Worm (Caenorhabditis elegans) whole organism, late embryonic: Measurements from ENCODE around the gene nfm-1.

Source experiments
- C08G9.2 ChIP-seq: sonication (generic microtip); optimal IDR thresholded peaks from 2 replicates; lab custom pipeline; 2016; ENCODE audit warnings: mild to moderate bottlenecking, missing genetic modification characterization, moderate library complexity, missing compliant biosample characterization
- C38D4.7 ChIP-seq: fragments of 200-800 bp; sonication (Bioruptor generic); optimal IDR thresholded peaks from 2 replicates; lab custom pipeline; 2018; ENCODE audit warnings: mild to moderate bottlenecking, missing genetic modification characterization, moderate library complexity, missing compliant biosample characterization
- K02D7.2 ChIP-seq: sonication (generic microtip); optimal IDR thresholded peaks from 2 replicates; lab custom pipeline; 2017; ENCODE audit warnings: mild to moderate bottlenecking, missing genetic modification characterization, missing compliant biosample characterization
- T23F11.4 ChIP-seq: fragments of 200-800 bp; sonication (Bioruptor generic); optimal IDR thresholded peaks from 2 replicates; lab custom pipeline; 2018; ENCODE audit warnings: mild to moderate bottlenecking, missing genetic modification characterization, missing compliant biosample characterization
- Y22D7AL.16 ChIP-seq: sonication (generic microtip); optimal IDR thresholded peaks from 2 replicates; lab custom pipeline; 2016; ENCODE audit warnings: missing genetic modification characterization, missing compliant biosample characterization
- ceh-18 ChIP-seq: sonication (generic microtip); optimal IDR thresholded peaks from 2 replicates; lab custom pipeline; 2016; ENCODE audit warnings: missing genetic modification characterization, missing compliant biosample characterization
- ceh-19 ChIP-seq: fragments of 200-800 bp; sonication (Bioruptor generic); optimal IDR thresholded peaks from 2 replicates; lab custom pipeline; 2018; ENCODE audit warnings: mild to moderate bottlenecking, missing genetic modification characterization, missing compliant biosample characterization
- ceh-2 ChIP-seq: sonication (generic microtip); optimal IDR thresholded peaks from 2 replicates; lab custom pipeline; 2016; ENCODE audit warnings: missing genotype, missing genetic modification characterization, missing compliant biosample characterization
- ceh-24 ChIP-seq: sonication (generic microtip); optimal IDR thresholded peaks from 2 replicates; lab custom pipeline; 2016; ENCODE audit warnings: mild to moderate bottlenecking, missing genetic modification characterization, missing compliant biosample characterization
- ceh-31 ChIP-seq: sonication (generic microtip); optimal IDR thresholded peaks from 2 replicates; lab custom pipeline; 2016; ENCODE audit warnings: missing genetic modification characterization, missing compliant biosample characterization
- ceh-34 ChIP-seq: sonication (generic microtip); optimal IDR thresholded peaks from 2 replicates; lab custom pipeline; 2016; ENCODE audit warnings: mild to moderate bottlenecking, missing genetic modification characterization, missing compliant biosample characterization
- ceh-48 ChIP-seq: sonication (generic microtip); optimal IDR thresholded peaks from 2 replicates; lab custom pipeline; 2016; ENCODE audit warnings: missing genetic modification characterization, inconsistent platforms, missing compliant biosample characterization
- ceh-6 ChIP-seq: fragments of 200-800 bp; sonication (Bioruptor generic); optimal IDR thresholded peaks from 2 replicates; lab custom pipeline; 2018; ENCODE audit warnings: mild to moderate bottlenecking, missing genetic modification characterization, missing compliant biosample characterization
- che-1 ChIP-seq: sonication (generic microtip); optimal IDR thresholded peaks from 2 replicates; lab custom pipeline; 2016; ENCODE audit warnings: mild to moderate bottlenecking, missing genetic modification characterization, missing compliant biosample characterization
- dmd-4 ChIP-seq: sonication (generic microtip); optimal IDR thresholded peaks from 2 replicates; lab custom pipeline; 2016; ENCODE audit warnings: borderline replicate concordance, missing genetic modification characterization, missing compliant biosample characterization
- dve-1 ChIP-seq: sonication (generic microtip); optimal IDR thresholded peaks from 2 replicates; lab custom pipeline; 2017; ENCODE audit warnings: antibody characterized with exemption, mild to moderate bottlenecking, missing genetic modification characterization, missing compliant biosample characterization
- elt-2 ChIP-seq: sonication (generic microtip); optimal IDR thresholded peaks from 2 replicates; lab custom pipeline; 2016; ENCODE audit warnings: missing genetic modification reagents, missing genetic modification characterization, missing compliant biosample characterization
- ets-4 ChIP-seq: sonication (generic microtip); optimal IDR thresholded peaks from 2 replicates; lab custom pipeline; 2016; ENCODE audit warnings: missing genetic modification characterization, missing compliant biosample characterization
- eyg-1 ChIP-seq: sonication (generic microtip); optimal IDR thresholded peaks from 2 replicates; lab custom pipeline; 2016; ENCODE audit warnings: missing genotype, missing genetic modification characterization, missing compliant biosample characterization
- fkh-6 ChIP-seq: sonication (generic microtip); optimal IDR thresholded peaks from 2 replicates; lab custom pipeline; 2016; ENCODE audit warnings: missing genetic modification characterization, missing compliant biosample characterization
- gmeb-2 ChIP-seq: sonication (generic microtip); optimal IDR thresholded peaks from 2 replicates; lab custom pipeline; 2016; ENCODE audit warnings: missing genetic modification characterization, inconsistent platforms, missing compliant biosample characterization
- hlh-13 ChIP-seq: fragments of 200-800 bp; sonication (Bioruptor generic); optimal IDR thresholded peaks from 2 replicates; lab custom pipeline; 2018; ENCODE audit warnings: mild to moderate bottlenecking, missing genetic modification characterization, missing compliant biosample characterization
- hlh-15 ChIP-seq: sonication (generic microtip); optimal IDR thresholded peaks from 2 replicates; lab custom pipeline; 2016; ENCODE audit warnings: missing genetic modification characterization, missing compliant biosample characterization
- hlh-8 ChIP-seq: sonication (generic microtip); optimal IDR thresholded peaks from 2 replicates; lab custom pipeline; 2016; ENCODE audit warnings: missing genotype, missing genetic modification characterization, missing compliant biosample characterization
- lim-6 ChIP-seq: sonication (generic microtip); optimal IDR thresholded peaks from 2 replicates; lab custom pipeline; 2016; ENCODE audit warnings: missing genetic modification characterization, missing compliant biosample characterization
- lin-11 ChIP-seq: fragments of 200-800 bp; sonication (Bioruptor generic); optimal IDR thresholded peaks from 2 replicates; lab custom pipeline; 2018; ENCODE audit warnings: mild to moderate bottlenecking, missing genetic modification characterization, missing compliant biosample characterization
- madf-2 ChIP-seq: sonication (generic microtip); optimal IDR thresholded peaks from 2 replicates; lab custom pipeline; 2017; ENCODE audit warnings: missing genetic modification characterization, missing compliant biosample characterization
- npax-4 ChIP-seq: sonication (generic microtip); optimal IDR thresholded peaks from 2 replicates; lab custom pipeline; 2016; ENCODE audit warnings: missing genetic modification characterization, missing compliant biosample characterization
- pat-9 ChIP-seq: fragments of 200-800 bp; sonication (Bioruptor generic); optimal IDR thresholded peaks from 2 replicates; lab custom pipeline; 2018; ENCODE audit warnings: mild to moderate bottlenecking, missing genetic modification characterization, moderate library complexity, missing compliant biosample characterization
- pha-2 ChIP-seq: sonication (generic microtip); optimal IDR thresholded peaks from 2 replicates; lab custom pipeline; 2017; ENCODE audit warnings: mild to moderate bottlenecking, missing genetic modification characterization, missing compliant biosample characterization
- ref-2 ChIP-seq: sonication (generic microtip); optimal IDR thresholded peaks from 2 replicates; lab custom pipeline; 2016; ENCODE audit warnings: missing genetic modification characterization, missing compliant biosample characterization
- rnt-1 ChIP-seq: sonication (generic microtip); optimal IDR thresholded peaks from 2 replicates; lab custom pipeline; 2016; ENCODE audit warnings: missing genetic modification characterization, missing compliant biosample characterization
- sdc-2 ChIP-seq: sonication (generic microtip); optimal IDR thresholded peaks from 2 replicates; lab custom pipeline; 2016; ENCODE audit warnings: missing genotype, missing genetic modification characterization, missing compliant biosample characterization
- sox-4 ChIP-seq: sonication (generic microtip); optimal IDR thresholded peaks from 2 replicates; lab custom pipeline; 2017; ENCODE audit warnings: mild to moderate bottlenecking, missing genetic modification characterization, inconsistent platforms, missing compliant biosample characterization
- tbx-2 ChIP-seq: sonication (generic microtip); optimal IDR thresholded peaks from 2 replicates; lab custom pipeline; 2016; ENCODE audit warnings: missing genetic modification characterization, missing compliant biosample characterization
- unc-3 ChIP-seq, 2 experiments: fragments of 200-800 bp in 1 of 2; sonication (Bioruptor generic) in 1 of 2; sonication (generic microtip) in 1 of 2; conservative IDR thresholded peaks in 1 of 2; optimal IDR thresholded peaks in 1 of 2; 2 replicates each; pipeline versions ENCODE4 v1.3.6 to Lab custom; 2016 to 2022; ENCODE audit warnings: missing compliant biosample characterization in 2 of 2, missing genetic modification characterization in 2 of 2, missing genetic modification reagents in 1 of 2
- unc-42 ChIP-seq: sonication (generic microtip); optimal IDR thresholded peaks from 2 replicates; lab custom pipeline; 2016; ENCODE audit warnings: missing genotype, missing genetic modification characterization, missing compliant biosample characterization
- zip-5 ChIP-seq: sonication (generic microtip); optimal IDR thresholded peaks from 2 replicates; lab custom pipeline; 2016; ENCODE audit warnings: missing genetic modification characterization, missing compliant biosample characterization
- ztf-16 ChIP-seq: sonication (generic microtip); optimal IDR thresholded peaks from 2 replicates; lab custom pipeline; 2017; ENCODE audit warnings: missing genetic modification characterization, missing compliant biosample characterization

Gene nfm-1

ce11 chrIII:6120990-6121389 is 38.3 kb upstream of the nfm-1 start:
- TF ChIP-seq pha-2 (tag; lab: Kevin White, UChicago) = no peak
- TF ChIP-seq sdc-2 (tag; lab: Kevin White, UChicago) = no peak
- TF ChIP-seq hlh-15 (tag; lab: Kevin White, UChicago) = no peak
- TF ChIP-seq C08G9.2 (tag; lab: Kevin White, UChicago) = no peak
- no peak for TF ChIP-seq hlh-13 (GFP tag; lab: Kevin White, UChicago)
- no peak for TF ChIP-seq ceh-31
- TF ChIP-seq unc-3 (GFP tag; conservative IDR thresholded peaks at IDR 0.05; lab: Robert Waterston, UW) = no peak
- no peak for TF ChIP-seq unc-3 (tag; optimal IDR thresholded peaks at IDR 0.05; lab: Kevin White, UChicago)
- no peak for TF ChIP-seq zip-5 (tag; lab: Kevin White, UChicago)
- no peak for TF ChIP-seq che-1 (tag; lab: Kevin White, UChicago)
- TF ChIP-seq ref-2 (tag; lab: Kevin White, UChicago) = no peak
- no peak for TF ChIP-seq ztf-16 (tag; lab: Kevin White, UChicago)
- TF ChIP-seq K02D7.2 (tag; lab: Kevin White, UChicago) = no peak
- no peak for TF ChIP-seq dmd-4 (tag; lab: Kevin White, UChicago)
- TF ChIP-seq sox-4 = no peak
- no peak for TF ChIP-seq npax-4 (tag; lab: Kevin White, UChicago)
- TF ChIP-seq lim-6 (tag; lab: Kevin White, UChicago) = no peak
- no peak for TF ChIP-seq rnt-1 (tag; lab: Kevin White, UChicago)
- no peak for TF ChIP-seq hlh-8 (tag; lab: Kevin White, UChicago)
- TF ChIP-seq, all 69 proteins: peak for 0

- TF ChIP-seq hlh-8 (tag; lab: Kevin White, UChicago) (no peak), sox-4 (peak; percentile 7)
- TF ChIP-seq, all 69 proteins: peak for 1
Observed at ce11 chrIII:6123647-6124046, 35.6 kb upstream of the nfm-1 start.

ce11 chrIII:6132068-6132467 is 27.2 kb upstream of the nfm-1 start:
- TF ChIP-seq ets-4 (tag; lab: Kevin White, UChicago) (no peak), unc-3 (GFP tag; conservative IDR thresholded peaks at IDR 0.05; lab: Robert Waterston, UW) (no peak), unc-3 (tag; optimal IDR thresholded peaks at IDR 0.05; lab: Kevin White, UChicago) (no peak), elt-2 (peak; percentile 39), ceh-34 (tag; lab: Kevin White, UChicago) (no peak), ceh-6 (GFP tag; lab: Kevin White, UChicago) (no peak), ceh-48 (tag; lab: Kevin White, UChicago) (no peak), dve-1 (no peak), eyg-1 (tag; lab: Kevin White, UChicago) (no peak), madf-2 (no peak), fkh-6 (tag; lab: Kevin White, UChicago) (no peak), rnt-1 (tag; lab: Kevin White, UChicago) (peak; percentile 42), ceh-2 (tag; lab: Kevin White, UChicago) (no peak)

ce11 chrIII:6133389-6133789 is 25.9 kb upstream of the nfm-1 start:
- peak; percentile 59 for TF ChIP-seq ceh-6 (GFP tag; lab: Kevin White, UChicago)
- peak; percentile 44 for TF ChIP-seq hlh-13 (GFP tag; lab: Kevin White, UChicago)
- peak; percentile 39 for TF ChIP-seq ceh-18
- TF ChIP-seq pat-9 (tag; lab: Kevin White, UChicago) = peak; percentile 65
- peak; percentile 15 for TF ChIP-seq ceh-24
- peak; percentile 12 for TF ChIP-seq lin-11 (tag; lab: Kevin White, UChicago)
- peak; percentile 54 for TF ChIP-seq elt-2
- peak; percentile 34 for TF ChIP-seq unc-42
- peak; percentile 49 for TF ChIP-seq che-1 (tag; lab: Kevin White, UChicago)
- TF ChIP-seq K02D7.2 (tag; lab: Kevin White, UChicago) = peak; percentile 67
- TF ChIP-seq tbx-2 (tag; lab: Kevin White, UChicago) = peak; percentile 49
- peak; percentile 65 for TF ChIP-seq T23F11.4 (GFP tag; lab: Kevin White, UChicago)
- peak; percentile 3 for TF ChIP-seq C08G9.2 (tag; lab: Kevin White, UChicago)
- TF ChIP-seq sox-4 = peak; percentile 60
- peak; percentile 7 for TF ChIP-seq fkh-6 (tag; lab: Kevin White, UChicago)
- peak; percentile 59 for TF ChIP-seq ceh-19 (GFP tag; lab: Kevin White, UChicago)
- peak; percentile 3 for TF ChIP-seq ceh-31
- TF ChIP-seq gmeb-2 = peak; percentile 71
- peak; percentile 63 for TF ChIP-seq C38D4.7
- TF ChIP-seq pha-2 (tag; lab: Kevin White, UChicago) = peak; percentile 27
- peak; percentile 5 for TF ChIP-seq Y22D7AL.16
